Fruit fly (Drosophila melanogaster) whole organism, pupa: ENCODE measurements around the gene CG10621.

Experiments
- CG12605 ChIP-seq: fragments of 200-800 bp; sonication (Bioruptor generic); IDR thresholded peaks from 2 replicates; pipeline ENCODE4 v1.3.6; 2022; ENCODE audit warnings: missing biosample characterization, missing genetic modification characterization
- CG14655 ChIP-seq: fragments of 200-800 bp; sonication (Bioruptor generic); optimal IDR thresholded peaks from 3 replicates; lab custom pipeline; 2017; ENCODE audit warnings: mild to moderate bottlenecking, missing biosample characterization, missing genetic modification reagents, missing genetic modification characterization
- CG15710 ChIP-seq: fragments of 200-800 bp; sonication (Bioruptor generic); optimal IDR thresholded peaks from 2 replicates; lab custom pipeline; 2018; ENCODE audit warnings: missing biosample characterization, mild to moderate bottlenecking, missing genetic modification characterization, moderate library complexity
- CG17806 ChIP-seq: fragments of 200-800 bp; sonication (Bioruptor generic); optimal IDR thresholded peaks from 2 replicates; lab custom pipeline; 2018; ENCODE audit warnings: missing biosample characterization, mild to moderate bottlenecking, missing genetic modification characterization, moderate library complexity
- CG32121 ChIP-seq: fragments of 200-800 bp; sonication (Bioruptor generic); IDR thresholded peaks from 2 replicates; pipeline ENCODE4 v1.3.6; 2022; ENCODE audit warnings: missing biosample characterization, missing genetic modification characterization
- CG4496 ChIP-seq: fragments of 200-800 bp; sonication (Bioruptor generic); IDR thresholded peaks from 3 replicates; pipeline ENCODE4 v1.3.6; 2022; ENCODE audit warnings: missing biosample characterization, missing genetic modification characterization
- CG8159 ChIP-seq: fragments of 200-800 bp; sonication (Bioruptor generic); optimal IDR thresholded peaks from 3 replicates; lab custom pipeline; 2018; ENCODE audit warnings: missing biosample characterization, mild to moderate bottlenecking, missing genetic modification characterization, moderate library complexity
- CG8301 ChIP-seq: fragments of 200-800 bp; sonication (Bioruptor generic); optimal IDR thresholded peaks from 2 replicates; lab custom pipeline; 2018; ENCODE audit warnings: missing biosample characterization, mild to moderate bottlenecking, missing genetic modification characterization
- CG9948 ChIP-seq: fragments of 200-800 bp; sonication (Bioruptor generic); optimal IDR thresholded peaks from 2 replicates; lab custom pipeline; 2018; ENCODE audit warnings: missing biosample characterization, mild to moderate bottlenecking, missing genetic modification characterization, moderate library complexity
- Ets98B ChIP-seq: fragments of 200-800 bp; sonication (Bioruptor generic); IDR thresholded peaks from 2 replicates; pipeline ENCODE4 v1.3.6; 2022; ENCODE audit warnings: missing biosample characterization, missing genetic modification characterization
- Pif1B ChIP-seq: fragments of 200-800 bp; sonication (Bioruptor generic); optimal IDR thresholded peaks from 3 replicates; lab custom pipeline; 2016; ENCODE audit warnings: missing biosample characterization, missing genetic modification characterization
- Snoo ChIP-seq: fragments of 200-800 bp; sonication (Bioruptor generic); optimal IDR thresholded peaks from 3 replicates; lab custom pipeline; 2017; ENCODE audit warnings: missing biosample characterization, mild to moderate bottlenecking, missing genetic modification characterization, inconsistent platforms
- fd96Ca ChIP-seq: fragments of 200-800 bp; sonication (Bioruptor generic); IDR thresholded peaks from 3 replicates; pipeline ENCODE4 v1.3.6; 2022; ENCODE audit warnings: missing biosample characterization, missing genetic modification characterization
- gl ChIP-seq: fragments of 200-800 bp; sonication (Bioruptor generic); optimal IDR thresholded peaks from 2 replicates; lab custom pipeline; 2018; ENCODE audit warnings: missing biosample characterization, mild to moderate bottlenecking, missing genetic modification characterization

- TF ChIP-seq CG12605 (GFP tag; lab: Robert Waterston, UW) (no peak), fd96Ca (GFP tag; lab: Robert Waterston, UW) (no peak), Pif1B (GFP tag; lab: Kevin White, UChicago) (no peak), CG14655 (GFP tag; lab: Kevin White, UChicago) (no peak), CG4496 (no peak), CG9948 (tag; lab: Kevin White, UChicago) (no peak), gl (no peak), CG8159 (tag; lab: Kevin White, UChicago) (no peak), CG17806 (no peak), Snoo (tag; lab: Kevin White, UChicago) (no peak), Ets98B (GFP tag; lab: Robert Waterston, UW) (no peak), CG15710 (tag; lab: Kevin White, UChicago) (no peak), CG32121 (GFP tag; lab: Robert Waterston, UW) (no peak), CG8301 (tag; lab: Kevin White, UChicago) (no peak)
Observed at dm6 chr2L:18986125-18986498, 31.9 kb upstream of the CG10621 start.
